Worm (Caenorhabditis elegans) whole organism, young adult: ENCODE measurements around the gene ptr-8.

Experiments used
- B0035.1 ChIP-seq: sonication (generic microtip); optimal IDR thresholded peaks from 2 replicates; lab custom pipeline; 2016; ENCODE audit warnings: missing genetic modification characterization, mild to moderate bottlenecking, missing compliant biosample characterization, missing genotype, missing genetic modification reagents
- B0336.3 ChIP-seq: fragments of 200-800 bp; sonication (Bioruptor generic); IDR thresholded peaks from 2 replicates; pipeline ENCODE4 v1.3.6; 2022; ENCODE audit warnings: missing genetic modification characterization, missing compliant biosample characterization
- F10E7.11 ChIP-seq: sonication (generic microtip); optimal IDR thresholded peaks from 2 replicates; lab custom pipeline; 2017; ENCODE audit warnings: mild to moderate bottlenecking, missing genetic modification characterization, moderate library complexity, missing compliant biosample characterization
- F23B12.7 ChIP-seq: sonication (generic microtip); optimal IDR thresholded peaks from 2 replicates; lab custom pipeline; 2017; ENCODE audit warnings: missing genetic modification characterization, mild to moderate bottlenecking, missing compliant biosample characterization, antibody characterized with exemption, moderate library complexity; ENCODE audit not compliant: insufficient read depth
- F33H1.4 ChIP-seq: fragments of 200-800 bp; sonication (Bioruptor generic); IDR thresholded peaks from 2 replicates; pipeline ENCODE4 v1.3.6; 2022; ENCODE audit warnings: missing genetic modification reagents, missing genetic modification characterization, missing compliant biosample characterization
- F39B2.1 ChIP-seq: fragments of 200-800 bp; sonication (Bioruptor generic); IDR thresholded peaks from 2 replicates; pipeline ENCODE4 v1.3.6; 2022; ENCODE audit warnings: missing genetic modification reagents, missing genetic modification characterization, missing compliant biosample characterization
- F57A8.1 ChIP-seq: fragments of 200-800 bp; sonication (Bioruptor generic); optimal IDR thresholded peaks from 2 replicates; lab custom pipeline; 2018; ENCODE audit warnings: mild to moderate bottlenecking, missing genetic modification characterization, moderate library complexity, missing compliant biosample characterization
- T07F8.4 ChIP-seq: sonication (generic microtip); optimal IDR thresholded peaks from 2 replicates; lab custom pipeline; 2016; ENCODE audit warnings: mild to moderate bottlenecking, missing genetic modification characterization, moderate library complexity, missing compliant biosample characterization
- Y67H2A.10 ChIP-seq: fragments of 200-800 bp; sonication (Bioruptor generic); conservative IDR thresholded peaks from 2 replicates; pipeline ENCODE4 v1.3.6; 2022; ENCODE audit warnings: missing genetic modification reagents, missing genetic modification characterization, missing compliant biosample characterization
- akir-1 ChIP-seq: fragments of 200-800 bp; sonication (Bioruptor generic); optimal IDR thresholded peaks from 2 replicates; lab custom pipeline; 2018; ENCODE audit warnings: mild to moderate bottlenecking, missing genetic modification characterization, moderate library complexity, missing compliant biosample characterization
- ama-1 ChIP-seq, 3 experiments: fragments of 150-350 bp in 1 of 3; sonication (generic microtip) in 2 of 3; optimal IDR thresholded peaks; 2 replicates each; lab custom pipeline; 2014 to 2018; ENCODE audit warnings: missing biosample characterization in 2 of 3, missing genetic modification characterization in 2 of 3, missing genetic modification reagents in 2 of 3
- aptf-3 ChIP-seq: fragments of 200-800 bp; sonication (Bioruptor generic); IDR thresholded peaks from 2 replicates; pipeline ENCODE4 v1.3.6; 2022; ENCODE audit warnings: missing genetic modification characterization, missing compliant biosample characterization
- atf-7 ChIP-seq: sonication (generic microtip); optimal IDR thresholded peaks from 2 replicates; lab custom pipeline; 2017; ENCODE audit warnings: mild to moderate bottlenecking, missing genetic modification characterization, missing compliant biosample characterization
- attf-3 ChIP-seq: fragments of 200-800 bp; sonication (Bioruptor generic); conservative IDR thresholded peaks from 2 replicates; pipeline ENCODE4 v1.3.6; 2022; ENCODE audit warnings: missing genetic modification reagents, missing genetic modification characterization, missing compliant biosample characterization
- attf-6 ChIP-seq: fragments of 200-800 bp; sonication (Bioruptor generic); IDR thresholded peaks from 2 replicates; pipeline ENCODE4 v1.3.6; 2022; ENCODE audit warnings: missing genetic modification reagents, missing genetic modification characterization, missing compliant biosample characterization
- cebp-1 ChIP-seq, 2 experiments: fragments of 200-800 bp in 1 of 2; sonication (Bioruptor generic) in 1 of 2; sonication (generic microtip) in 1 of 2; IDR thresholded peaks in 1 of 2; optimal IDR thresholded peaks in 1 of 2; 2 replicates each; pipeline versions ENCODE4 v1.3.6 to Lab custom; 2017 to 2022; ENCODE audit warnings: missing compliant biosample characterization in 2 of 2, missing genetic modification characterization in 2 of 2, mild to moderate bottlenecking in 1 of 2, missing genetic modification reagents in 1 of 2, moderate library complexity in 1 of 2
- ceh-79 ChIP-seq: sonication (generic microtip); optimal IDR thresholded peaks from 2 replicates; lab custom pipeline; 2017; ENCODE audit warnings: mild to moderate bottlenecking, missing genetic modification characterization, missing compliant biosample characterization
- ceh-91 ChIP-seq: fragments of 200-800 bp; sonication (Bioruptor generic); IDR thresholded peaks from 2 replicates; pipeline ENCODE4 v1.3.6; 2022; ENCODE audit warnings: missing genetic modification reagents, missing genetic modification characterization, missing compliant biosample characterization
- die-1 ChIP-seq: sonication (generic microtip); optimal IDR thresholded peaks from 2 replicates; lab custom pipeline; 2016; ENCODE audit warnings: missing genotype, mild to moderate bottlenecking, missing genetic modification characterization, missing compliant biosample characterization
- dpff-1 ChIP-seq: sonication (generic microtip); optimal IDR thresholded peaks from 2 replicates; lab custom pipeline; 2017; ENCODE audit warnings: mild to moderate bottlenecking, missing genetic modification characterization, missing compliant biosample characterization
- egrh-3 ChIP-seq: fragments of 200-800 bp; sonication (Bioruptor generic); IDR thresholded peaks from 2 replicates; pipeline ENCODE4 v1.3.6; 2022; ENCODE audit warnings: missing genetic modification reagents, missing genetic modification characterization, missing compliant biosample characterization
- ekl-4 ChIP-seq: fragments of 200-800 bp; sonication (Bioruptor generic); IDR thresholded peaks from 2 replicates; pipeline ENCODE4 v1.3.6; 2022; ENCODE audit warnings: missing genetic modification reagents, missing genetic modification characterization, missing compliant biosample characterization
- him-1 ChIP-seq: sonication (generic microtip); optimal IDR thresholded peaks from 2 replicates; lab custom pipeline; 2016; ENCODE audit warnings: missing genotype, missing genetic modification reagents, missing genetic modification characterization, missing compliant biosample characterization
- hlh-26 ChIP-seq: fragments of 200-800 bp; sonication (Bioruptor generic); conservative IDR thresholded peaks from 2 replicates; pipeline ENCODE4 v1.3.6; 2022; ENCODE audit warnings: missing genetic modification reagents, missing genetic modification characterization, missing compliant biosample characterization
- hmg-1.2 ChIP-seq: fragments of 200-800 bp; sonication (Bioruptor generic); IDR thresholded peaks from 2 replicates; pipeline ENCODE4 v1.3.6; 2022; ENCODE audit warnings: missing genetic modification reagents, missing genetic modification characterization, missing compliant biosample characterization
- hsf-1 ChIP-seq: fragments of 200-800 bp; sonication (Bioruptor generic); IDR thresholded peaks from 2 replicates; pipeline ENCODE4 v1.3.6; 2022; ENCODE audit warnings: missing genetic modification reagents, missing genetic modification characterization, missing compliant biosample characterization
- lag-1 ChIP-seq: fragments of 200-800 bp; sonication (Bioruptor generic); IDR thresholded peaks from 2 replicates; pipeline ENCODE4 v1.3.6; 2022; ENCODE audit warnings: missing genetic modification reagents, missing genetic modification characterization, missing compliant biosample characterization
- let-526 ChIP-seq: fragments of 200-800 bp; sonication (Bioruptor generic); IDR thresholded peaks from 2 replicates; pipeline ENCODE4 v1.3.6; 2022; ENCODE audit warnings: missing genetic modification reagents, missing genetic modification characterization, missing compliant biosample characterization
- lin-35 ChIP-seq, 3 experiments: fragments of 150-350 bp in 2 of 3; sonication (generic microtip) in 1 of 3; optimal IDR thresholded peaks; 2 replicates each; lab custom pipeline; 2014 to 2018; ENCODE audit warnings: missing biosample characterization in 3 of 3, missing genetic modification characterization in 3 of 3, missing genetic modification reagents in 3 of 3
- lin-54 ChIP-seq: fragments of 200-800 bp; sonication (Bioruptor generic); optimal IDR thresholded peaks from 2 replicates; lab custom pipeline; 2018; ENCODE audit warnings: mild to moderate bottlenecking, missing genetic modification characterization, missing compliant biosample characterization
- lir-1 ChIP-seq: fragments of 200-800 bp; sonication (Bioruptor generic); conservative IDR thresholded peaks from 2 replicates; pipeline ENCODE4 v1.3.6; 2022; ENCODE audit warnings: missing genetic modification reagents, missing genetic modification characterization, missing compliant biosample characterization
- lsl-1 ChIP-seq: fragments of 200-800 bp; sonication (Bioruptor generic); optimal IDR thresholded peaks from 2 replicates; lab custom pipeline; 2018; ENCODE audit warnings: mild to moderate bottlenecking, missing genetic modification characterization, moderate library complexity, missing compliant biosample characterization
- lsy-27 ChIP-seq: sonication (generic microtip); optimal IDR thresholded peaks from 2 replicates; lab custom pipeline; 2017; ENCODE audit warnings: missing genetic modification characterization, mild to moderate bottlenecking, missing compliant biosample characterization, antibody characterized with exemption, missing genotype, borderline replicate concordance; ENCODE audit not compliant: insufficient read depth
- madf-10 ChIP-seq: sonication (generic microtip); optimal IDR thresholded peaks from 2 replicates; lab custom pipeline; 2016; ENCODE audit warnings: mild to moderate bottlenecking, missing genetic modification characterization, missing compliant biosample characterization
- madf-3 ChIP-seq: fragments of 200-800 bp; sonication (Bioruptor generic); IDR thresholded peaks from 2 replicates; pipeline ENCODE4 v1.3.6; 2022; ENCODE audit warnings: missing genetic modification reagents, missing genetic modification characterization, missing compliant biosample characterization
- mcd-1 ChIP-seq: fragments of 200-800 bp; sonication (Bioruptor generic); IDR thresholded peaks from 2 replicates; pipeline ENCODE4 v1.3.6; 2022; ENCODE audit warnings: missing genetic modification reagents, missing genetic modification characterization, missing compliant biosample characterization
- mel-28 ChIP-seq: sonication (generic microtip); optimal IDR thresholded peaks from 2 replicates; lab custom pipeline; 2016; ENCODE audit warnings: borderline replicate concordance, mild to moderate bottlenecking, missing genetic modification characterization, missing compliant biosample characterization
- nfyb-1 ChIP-seq: fragments of 200-800 bp; sonication (Bioruptor generic); IDR thresholded peaks from 2 replicates; pipeline ENCODE4 v1.3.6; 2022; ENCODE audit warnings: missing genetic modification reagents, missing genetic modification characterization, missing compliant biosample characterization
- nhr-179 ChIP-seq: sonication (generic microtip); optimal IDR thresholded peaks from 2 replicates; lab custom pipeline; 2016; ENCODE audit warnings: mild to moderate bottlenecking, missing genetic modification characterization, missing compliant biosample characterization
- sdz-38 ChIP-seq: sonication (generic microtip); optimal IDR thresholded peaks from 2 replicates; lab custom pipeline; 2016; ENCODE audit warnings: missing genotype, missing genetic modification characterization, missing compliant biosample characterization
- snpc-1.3 ChIP-seq: sonication (generic microtip); optimal IDR thresholded peaks from 2 replicates; lab custom pipeline; 2017; ENCODE audit warnings: missing genetic modification characterization, mild to moderate bottlenecking, missing compliant biosample characterization, antibody characterized with exemption, moderate library complexity, missing genotype, missing genetic modification reagents; ENCODE audit not compliant: insufficient read depth
- tbp1 ChIP-seq: fragments of 200-800 bp; sonication (Bioruptor generic); optimal IDR thresholded peaks from 2 replicates; lab custom pipeline; 2018; ENCODE audit warnings: mild to moderate bottlenecking, missing genetic modification characterization, missing compliant biosample characterization
- tlf-1 ChIP-seq: fragments of 200-800 bp; sonication (Bioruptor generic); optimal IDR thresholded peaks from 2 replicates; lab custom pipeline; 2018; ENCODE audit warnings: mild to moderate bottlenecking, missing genetic modification characterization, missing compliant biosample characterization
- zim-3 ChIP-seq: sonication (generic microtip); optimal IDR thresholded peaks from 2 replicates; lab custom pipeline; 2017; ENCODE audit warnings: mild to moderate bottlenecking, missing genetic modification characterization, moderate library complexity, missing compliant biosample characterization
- ztf-22 ChIP-seq: fragments of 200-800 bp; sonication (Bioruptor generic); optimal IDR thresholded peaks from 2 replicates; lab custom pipeline; 2018; ENCODE audit warnings: mild to moderate bottlenecking, missing genetic modification characterization, moderate library complexity, missing compliant biosample characterization
- ztf-28 ChIP-seq: fragments of 200-800 bp; sonication (Bioruptor generic); IDR thresholded peaks from 2 replicates; pipeline ENCODE4 v1.3.6; 2022; ENCODE audit warnings: missing genetic modification reagents, missing genetic modification characterization, missing compliant biosample characterization
- ztf-6 ChIP-seq: fragments of 200-800 bp; sonication (Bioruptor generic); IDR thresholded peaks from 2 replicates; pipeline ENCODE4 v1.3.6; 2022; ENCODE audit warnings: missing genetic modification reagents, missing genetic modification characterization, missing compliant biosample characterization

The ptr-8 gene

DNA sequence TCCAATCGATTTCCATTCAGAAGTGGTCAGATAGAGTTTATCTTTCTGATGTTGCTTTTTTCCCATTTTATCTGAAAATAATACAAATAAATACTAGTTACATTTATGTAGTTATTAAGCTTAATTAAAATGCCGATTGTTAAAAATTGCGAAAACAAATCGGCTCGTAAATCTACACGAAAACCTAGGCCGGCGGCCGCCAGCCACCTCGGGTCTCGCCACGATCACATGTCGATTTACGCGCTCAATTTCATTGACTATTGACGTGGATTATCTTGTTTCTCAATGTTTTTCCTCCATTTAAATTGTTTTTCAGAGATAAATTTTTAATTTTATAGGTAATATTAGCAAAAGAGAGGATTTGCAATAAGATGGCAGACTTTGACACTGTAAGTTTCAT lies 16.5 kb upstream of the ptr-8 start, which contains the start of the genes cyn-4 and copz-1 (continued):
- peak; percentile 43 for TF ChIP-seq snpc-1.3
- TF ChIP-seq attf-6 (GFP tag; lab: Robert Waterston, UW), result no peak
- TF ChIP-seq lin-54 (GFP tag; lab: Kevin White, UChicago), result peak; percentile 59
- TF ChIP-seq ceh-91 (GFP tag; lab: Robert Waterston, UW), result peak; percentile 66
- TF ChIP-seq ztf-22 (GFP tag; lab: Kevin White, UChicago), result no peak
- no peak for TF ChIP-seq aptf-3 (GFP tag; lab: Robert Waterston, UW)
- TF ChIP-seq mel-28 (tag; lab: Kevin White, UChicago), result no peak
- no peak for TF ChIP-seq B0035.1 (tag; lab: Kevin White, UChicago)
- peak; percentile 70 for TF ChIP-seq lsl-1 (GFP tag; lab: Kevin White, UChicago)
- no peak for TF ChIP-seq ama-1 (optimal IDR thresholded peaks at IDR 0.05; lab: Kevin White, UChicago)
- no peak for TF ChIP-seq ama-1 (GFP tag; optimal IDR thresholded peaks at IDR 0.05; lab: Kevin White, UChicago)
- TF ChIP-seq egrh-3, result 0 out of 2 replicates have a peak, but pooled peaks have one; percentile 14
- TF ChIP-seq nfyb-1 (GFP tag; lab: Robert Waterston, UW), result no peak; the same call in 1 of the 2 replicates
- TF ChIP-seq ztf-6, result no peak
- peak; percentile 37 for TF ChIP-seq tbp1 (GFP tag; lab: Kevin White, UChicago)
- TF ChIP-seq akir-1, result no peak
- TF ChIP-seq let-526, result 0 out of 2 replicates have a peak, but pooled peaks have one; percentile 64
- peak; percentile 22; the same call in 1 of the 2 replicates for TF ChIP-seq cebp-1 (GFP tag; IDR thresholded peaks at IDR 0.05; lab: Robert Waterston, UW)
- peak; percentile 73 for TF ChIP-seq cebp-1 (tag; optimal IDR thresholded peaks at IDR 0.05; lab: Kevin White, UChicago)
- no peak for TF ChIP-seq lir-1 (GFP tag; lab: Robert Waterston, UW)
- no peak for TF ChIP-seq madf-3 (GFP tag; lab: Robert Waterston, UW)
- TF ChIP-seq ceh-79 (tag; lab: Kevin White, UChicago), result no peak
- no peak for TF ChIP-seq zim-3
- no peak for TF ChIP-seq tlf-1 (GFP tag; lab: Kevin White, UChicago)
- 0 out of 2 replicates have a peak, but pooled peaks have one; percentile 42 for TF ChIP-seq Y67H2A.10
- no peak for TF ChIP-seq F57A8.1 (GFP tag; lab: Kevin White, UChicago)
- TF ChIP-seq mcd-1 (GFP tag; lab: Robert Waterston, UW), result peak; percentile 67
- 0 out of 2 replicates have a peak, but pooled peaks have one; percentile 49 for TF ChIP-seq ztf-28 (GFP tag; lab: Robert Waterston, UW)
- TF ChIP-seq hlh-26 (GFP tag; lab: Robert Waterston, UW), result no peak
- peak; percentile 58 for TF ChIP-seq madf-10 (tag; lab: Kevin White, UChicago)
- peak; percentile 93 for TF ChIP-seq F33H1.4 (GFP tag; lab: Robert Waterston, UW)
- TF ChIP-seq nhr-179 (tag; lab: Kevin White, UChicago), result no peak
- peak; percentile 33 for TF ChIP-seq him-1 (tag; lab: Kevin White, UChicago)
- TF ChIP-seq F39B2.1 (GFP tag; lab: Robert Waterston, UW), result no peak
- TF ChIP-seq F10E7.11 (tag; lab: Kevin White, UChicago), result no peak
- TF ChIP-seq die-1 (tag; lab: Kevin White, UChicago), result no peak
- no peak for TF ChIP-seq hmg-1.2 (GFP tag; lab: Robert Waterston, UW)
- no peak for TF ChIP-seq lsy-27 (tag; lab: Kevin White, UChicago)
- TF ChIP-seq lin-35 (GFP tag; optimal IDR thresholded peaks at IDR 0.05; lab: Kevin White, UChicago), result peak in 1 of 3 experiments; percentile 60
- no peak for TF ChIP-seq B0336.3
- TF ChIP-seq atf-7, result no peak
- TF ChIP-seq dpff-1 (tag; lab: Kevin White, UChicago), result no peak
- TF ChIP-seq sdz-38 (tag; lab: Kevin White, UChicago), result no peak
- TF ChIP-seq attf-3 (GFP tag; lab: Robert Waterston, UW), result 0 out of 2 replicates have a peak, but pooled peaks have one; percentile 47
- TF ChIP-seq hsf-1 (GFP tag; lab: Robert Waterston, UW), result no peak
- 0 out of 2 replicates have a peak, but pooled peaks have one; percentile 37 for TF ChIP-seq ekl-4 (GFP tag; lab: Robert Waterston, UW)
- peak; percentile 6 for TF ChIP-seq F23B12.7 (tag; lab: Kevin White, UChicago)
- no peak for TF ChIP-seq lag-1 (GFP tag; lab: Robert Waterston, UW)
- TF ChIP-seq T07F8.4, result no peak
